Worm (Caenorhabditis elegans) whole organism, mixed stage, embryonic: Measurements from ENCODE around the gene sru-20.
"Not testable (repeated sequence)": the region's sequence is repeated elsewhere in the genome, so short reads cannot be mapped to it uniquely, and the experiment has no call there.

ENCODE experiments used
- M03D4.4 ChIP-seq: sonication (generic microtip); optimal IDR thresholded peaks from 2 replicates; lab custom pipeline; 2017; ENCODE audit warnings: mild to moderate bottlenecking, missing genetic modification characterization, missing compliant biosample characterization
- blmp-1 ChIP-seq: fragments of 150-350 bp; optimal IDR thresholded peaks from 2 replicates; lab custom pipeline; 2014; ENCODE audit warnings: missing biosample characterization, missing genetic modification characterization
- ceh-39 ChIP-seq: fragments of 150-350 bp; optimal IDR thresholded peaks from 2 replicates; lab custom pipeline; 2014; ENCODE audit warnings: missing biosample characterization, missing genetic modification characterization
- ceh-43 ChIP-seq: fragments of 200-800 bp; sonication (Bioruptor generic); optimal IDR thresholded peaks from 2 replicates; lab custom pipeline; 2018; ENCODE audit warnings: mild to moderate bottlenecking, missing genetic modification characterization, moderate library complexity, missing compliant biosample characterization
- ceh-83 ChIP-seq: fragments of 200-800 bp; sonication (Bioruptor generic); optimal IDR thresholded peaks from 2 replicates; lab custom pipeline; 2018; ENCODE audit warnings: mild to moderate bottlenecking, missing genetic modification characterization, missing compliant biosample characterization
- ces-1 ChIP-seq: fragments of 150-350 bp; optimal IDR thresholded peaks from 2 replicates; lab custom pipeline; 2014; ENCODE audit warnings: missing biosample characterization, missing genetic modification reagents, missing genetic modification characterization
- cnd-1 ChIP-seq: fragments of 200-800 bp; sonication (Bioruptor generic); optimal IDR thresholded peaks from 2 replicates; lab custom pipeline; 2018; ENCODE audit warnings: mild to moderate bottlenecking, missing genetic modification characterization, missing compliant biosample characterization
- drap-1 ChIP-seq: fragments of 200-800 bp; sonication (Bioruptor generic); optimal IDR thresholded peaks from 3 replicates; lab custom pipeline; 2018; ENCODE audit warnings: mild to moderate bottlenecking, missing genetic modification characterization, missing compliant biosample characterization
- elt-1 ChIP-seq: sonication (generic microtip); optimal IDR thresholded peaks from 2 replicates; lab custom pipeline; 2017; ENCODE audit warnings: missing genetic modification characterization, mild to moderate bottlenecking, missing compliant biosample characterization, antibody characterized with exemption, moderate library complexity, borderline replicate concordance; ENCODE audit not compliant: insufficient read depth
- elt-3 ChIP-seq: fragments of 150-350 bp; optimal IDR thresholded peaks from 2 replicates; lab custom pipeline; 2014; ENCODE audit warnings: missing biosample characterization, missing genetic modification characterization
- flh-1 ChIP-seq: fragments of 200-800 bp; sonication (Bioruptor generic); optimal IDR thresholded peaks from 2 replicates; lab custom pipeline; 2018; ENCODE audit warnings: mild to moderate bottlenecking, missing genetic modification characterization, moderate library complexity, missing compliant biosample characterization
- ham-2 ChIP-seq: fragments of 200-800 bp; sonication (Bioruptor generic); optimal IDR thresholded peaks from 2 replicates; lab custom pipeline; 2018; ENCODE audit warnings: mild to moderate bottlenecking, missing genetic modification characterization, missing compliant biosample characterization
- hlh-1 ChIP-seq: fragments of 150-350 bp; optimal IDR thresholded peaks from 2 replicates; lab custom pipeline; 2014; ENCODE audit warnings: missing biosample characterization, missing genetic modification reagents, missing genetic modification characterization
- lin-32 ChIP-seq: fragments of 200-800 bp; sonication (Bioruptor generic); optimal IDR thresholded peaks from 2 replicates; lab custom pipeline; 2018; ENCODE audit warnings: mild to moderate bottlenecking, missing genetic modification characterization, missing compliant biosample characterization
- lsy-2 ChIP-seq: fragments of 150-350 bp; optimal IDR thresholded peaks from 2 replicates; lab custom pipeline; 2014; ENCODE audit warnings: missing biosample characterization, missing genetic modification characterization
- mab-5 ChIP-seq: fragments of 150-350 bp; optimal IDR thresholded peaks from 2 replicates; lab custom pipeline; 2014; ENCODE audit warnings: missing biosample characterization, missing genetic modification characterization
- mep-1 ChIP-seq: fragments of 150-350 bp; optimal IDR thresholded peaks from 2 replicates; lab custom pipeline; 2017; ENCODE audit warnings: missing biosample characterization, missing genetic modification reagents, missing genetic modification characterization, inconsistent platforms
- mls-2 ChIP-seq: sonication (generic microtip); optimal IDR thresholded peaks from 2 replicates; lab custom pipeline; 2016; ENCODE audit warnings: mild to moderate bottlenecking, missing genetic modification characterization, moderate library complexity, missing compliant biosample characterization
- nhr-12 ChIP-seq: fragments of 150-350 bp; optimal IDR thresholded peaks from 2 replicates; lab custom pipeline; 2014; ENCODE audit warnings: missing biosample characterization, missing genetic modification characterization
- nhr-2 ChIP-seq: fragments of 150-350 bp; optimal IDR thresholded peaks from 2 replicates; lab custom pipeline; 2014; ENCODE audit warnings: missing biosample characterization, missing genetic modification characterization
- nhr-237 ChIP-seq: fragments of 150-350 bp; optimal IDR thresholded peaks from 2 replicates; lab custom pipeline; 2014; ENCODE audit warnings: missing biosample characterization, missing genetic modification characterization
- nhr-28 ChIP-seq: fragments of 150-350 bp; optimal IDR thresholded peaks from 2 replicates; lab custom pipeline; 2014; ENCODE audit warnings: missing biosample characterization, missing genetic modification characterization
- pha-4 ChIP-seq: fragments of 150-350 bp; optimal IDR thresholded peaks from 2 replicates; lab custom pipeline; 2018; ENCODE audit warnings: missing biosample characterization, missing genetic modification reagents, missing genetic modification characterization
- sem-2 ChIP-seq: fragments of 200-800 bp; sonication (Bioruptor generic); optimal IDR thresholded peaks from 2 replicates; lab custom pipeline; 2018; ENCODE audit warnings: mild to moderate bottlenecking, missing genetic modification characterization, missing compliant biosample characterization
- snpc-4 ChIP-seq: fragments of 150-350 bp; optimal IDR thresholded peaks from 2 replicates; lab custom pipeline; 2014; ENCODE audit warnings: missing biosample characterization, missing genetic modification characterization
- sptf-1 ChIP-seq: sonication (generic microtip); optimal IDR thresholded peaks from 2 replicates; lab custom pipeline; 2017; ENCODE audit warnings: mild to moderate bottlenecking, missing genetic modification characterization, moderate library complexity, missing compliant biosample characterization
- tbx-8 ChIP-seq: fragments of 200-800 bp; sonication (Bioruptor generic); optimal IDR thresholded peaks from 2 replicates; lab custom pipeline; 2018; ENCODE audit warnings: mild to moderate bottlenecking, missing genetic modification characterization, moderate library complexity, missing compliant biosample characterization
- unc-120 ChIP-seq: sonication (generic microtip); optimal IDR thresholded peaks from 2 replicates; lab custom pipeline; 2017; ENCODE audit warnings: missing genetic modification characterization, missing compliant biosample characterization; ENCODE audit not compliant: poor library complexity, severe bottlenecking
- unc-39 ChIP-seq: fragments of 150-350 bp; optimal IDR thresholded peaks from 2 replicates; lab custom pipeline; 2014; ENCODE audit warnings: missing biosample characterization, missing genetic modification characterization
- unc-62 ChIP-seq: fragments of 150-350 bp; optimal IDR thresholded peaks from 2 replicates; lab custom pipeline; 2014; ENCODE audit warnings: missing biosample characterization, missing genetic modification reagents, missing genetic modification characterization

sru-20 gene

ce11 chrIV:12487194-12487593 lies 8.1 kb upstream of the sru-20 start, which contains the start of gene sru-26:
Gene sru-26 (plus strand): TSS chrIV:12487494.
- TF ChIP-seq mab-5 (tag; lab: Kevin White, UChicago) = no peak
- TF ChIP-seq M03D4.4 (tag; lab: Kevin White, UChicago) = no peak
- no peak for TF ChIP-seq ceh-43 (GFP tag; lab: Kevin White, UChicago)
- TF ChIP-seq nhr-12 (tag; lab: Kevin White, UChicago) = no peak
- no peak for TF ChIP-seq unc-39 (tag; lab: Kevin White, UChicago)
- no peak for TF ChIP-seq snpc-4
- no peak for TF ChIP-seq ham-2
- no peak for TF ChIP-seq ceh-39 (tag; lab: Kevin White, UChicago)
- TF ChIP-seq pha-4 (tag; lab: Kevin White, UChicago) = no peak
- no peak for TF ChIP-seq drap-1 (GFP tag; lab: Kevin White, UChicago)

- TF ChIP-seq flh-1 (GFP tag; lab: Kevin White, UChicago) = no peak
- TF ChIP-seq elt-1 = no peak
- no peak for TF ChIP-seq nhr-12 (tag; lab: Kevin White, UChicago)
- no peak for TF ChIP-seq elt-3
- TF ChIP-seq unc-62 = no peak
- TF ChIP-seq lsy-2 (tag; lab: Kevin White, UChicago) = no peak
- TF ChIP-seq mep-1 (tag; lab: Kevin White, UChicago) = no peak
- no peak for TF ChIP-seq sem-2 (GFP tag; lab: Kevin White, UChicago)
- TF ChIP-seq ceh-83 (GFP tag; lab: Kevin White, UChicago) = no peak
- TF ChIP-seq sptf-1 (tag; lab: Kevin White, UChicago) = no peak
- TF ChIP-seq hlh-1 (tag; lab: Kevin White, UChicago) = no peak
Observed at ce11 chrIV:12490491-12490890, 4.8 kb upstream of the sru-20 start, which contains the start of gene him-6. Gene him-6 (plus strand): TSS chrIV:12490791.

ce11 chrIV:12498238-12498637 lies 2.9 kb downstream of the sru-20 start, which contains the start of gene sru-19:
Gene sru-19 (plus strand): TSS chrIV:12498538.
- TF ChIP-seq pha-4 (tag; lab: Kevin White, UChicago) (no peak), M03D4.4 (tag; lab: Kevin White, UChicago) (no peak), sem-2 (GFP tag; lab: Kevin White, UChicago) (no peak), elt-3 (no peak), mab-5 (tag; lab: Kevin White, UChicago) (no peak), nhr-12 (tag; lab: Kevin White, UChicago) (no peak), nhr-28 (tag; lab: Kevin White, UChicago) (no peak), snpc-4 (no peak), unc-62 (no peak), blmp-1 (tag; lab: Kevin White, UChicago) (no peak), lin-32 (GFP tag; lab: Kevin White, UChicago) (no peak), drap-1 (GFP tag; lab: Kevin White, UChicago) (no peak), ceh-43 (GFP tag; lab: Kevin White, UChicago) (no peak), mls-2 (tag; lab: Kevin White, UChicago) (no peak), unc-39 (tag; lab: Kevin White, UChicago) (no peak)
- TF ChIP-seq, all 35 proteins: peak for 0

ce11 chrIV:12501956-12502355 lies 6.7 kb downstream of the sru-20 start, which contains the start of gene sru-18:
Gene sru-18 (plus strand): TSS chrIV:12502256.
- TF ChIP-seq lin-32 (GFP tag; lab: Kevin White, UChicago) (no peak), sptf-1 (tag; lab: Kevin White, UChicago) (no peak), cnd-1 (tag; lab: Kevin White, UChicago) (no peak), unc-120 (tag; lab: Kevin White, UChicago) (no peak), M03D4.4 (tag; lab: Kevin White, UChicago) (no peak), nhr-2 (tag; lab: Kevin White, UChicago) (no peak), nhr-12 (tag; lab: Kevin White, UChicago) (no peak), ceh-83 (GFP tag; lab: Kevin White, UChicago) (no peak), tbx-8 (GFP tag; lab: Kevin White, UChicago) (no peak), ceh-43 (GFP tag; lab: Kevin White, UChicago) (no peak), unc-39 (tag; lab: Kevin White, UChicago) (no peak), nhr-28 (tag; lab: Kevin White, UChicago) (no peak), mep-1 (tag; lab: Kevin White, UChicago) (no peak), mab-5 (tag; lab: Kevin White, UChicago) (no peak), ces-1 (GFP tag; lab: Kevin White, UChicago) (no peak), ceh-39 (tag; lab: Kevin White, UChicago) (no peak)

ce11 chrIV:12505397-12505796 lies 10.1 kb downstream of the sru-20 start, which contains the start of gene sru-17:
Gene sru-17 (plus strand): TSS chrIV:12505697.
- TF ChIP-seq nhr-237 (tag; lab: Kevin White, UChicago); nhr-2 (tag; lab: Kevin White, UChicago); unc-62: not testable (repeated sequence)
